Fruit fly (Drosophila melanogaster): ENCODE measurements around the gene CG5653.

CG5653 gene

dm6 chr3L:9004788-9005246 lies 38.6 kb upstream of the CG5653 start, which contains the start of gene Doc3 (continued):
- peak; percentile 92 for TF ChIP-seq CG1832 (GFP tag; optimal IDR thresholded peaks at IDR 0.05)
- TF ChIP-seq CG18476 (GFP tag; optimal IDR thresholded peaks at IDR 0.05), result no peak
- TF ChIP-seq yki (optimal IDR thresholded peaks at IDR 0.05), result no peak
- TF ChIP-seq scrt (GFP tag; optimal IDR thresholded peaks at IDR 0.05), result no peak
- TF ChIP-seq knrl (GFP tag; IDR thresholded peaks at IDR 0.05; ENCODE audit: partially characterized antibody), result no peak
- TF ChIP-seq repo (GFP tag; optimal IDR thresholded peaks at IDR 0.05), result no peak
- no peak for TF ChIP-seq zf30C (GFP tag; optimal IDR thresholded peaks at IDR 0.05)
- TF ChIP-seq Asciz (GFP tag; optimal IDR thresholded peaks at IDR 0.05), result no peak
- no peak for TF ChIP-seq PHDP (tag; optimal IDR thresholded peaks at IDR 0.05)
- TF ChIP-seq CG11560 (tag; IDR thresholded peaks at IDR 0.05), result no peak
- TF ChIP-seq hbn (GFP tag; IDR thresholded peaks at IDR 0.05; ENCODE audit: partially characterized antibody), result no peak
- TF ChIP-seq CG6854 (GFP tag; optimal IDR thresholded peaks at IDR 0.05), result no peak
- TF ChIP-seq BtbVII (GFP tag; optimal IDR thresholded peaks at IDR 0.05), result no peak
- TF ChIP-seq CG17385 (GFP tag; optimal IDR thresholded peaks at IDR 0.05), result no peak
- TF ChIP-seq ase (GFP tag; IDR thresholded peaks at IDR 0.05), result no peak
- TF ChIP-seq disco-r (GFP tag; optimal IDR thresholded peaks at IDR 0.05), result no peak
- no peak for TF ChIP-seq dm (GFP tag; optimal IDR thresholded peaks at IDR 0.05)
- TF ChIP-seq mirr (GFP tag; optimal IDR thresholded peaks at IDR 0.05), result no peak
- no peak for TF ChIP-seq klu (GFP tag; IDR thresholded peaks at IDR 0.05)
- TF ChIP-seq CG3163 (GFP tag; optimal IDR thresholded peaks at IDR 0.05), result no peak
- TF ChIP-seq Dek (tag; optimal IDR thresholded peaks at IDR 0.05), result no peak
- no peak for TF ChIP-seq CG6813 (GFP tag; optimal IDR thresholded peaks at IDR 0.05)
- no peak for TF ChIP-seq NK7.1 (GFP tag; optimal IDR thresholded peaks at IDR 0.05)
- no peak for TF ChIP-seq CkIIα-i1 (GFP tag; IDR thresholded peaks at IDR 0.05)
- TF ChIP-seq CG7745 (tag; optimal IDR thresholded peaks at IDR 0.05), result no peak
- TF ChIP-seq eyg (GFP tag; optimal IDR thresholded peaks at IDR 0.05), result no peak
- TF ChIP-seq H15 (GFP tag; IDR thresholded peaks at IDR 0.05), result no peak
- TF ChIP-seq CG16863 (GFP tag; optimal IDR thresholded peaks at IDR 0.05), result no peak
- no peak for TF ChIP-seq wek (GFP tag; optimal IDR thresholded peaks at IDR 0.05)
- TF ChIP-seq pfk (GFP tag; optimal IDR thresholded peaks at IDR 0.05), result peak; percentile 27
- TF ChIP-seq CG17912 (GFP tag; optimal IDR thresholded peaks at IDR 0.05), result no peak
- no peak for TF ChIP-seq Max (GFP tag; optimal IDR thresholded peaks at IDR 0.05)
- no peak for TF ChIP-seq wdn (GFP tag; IDR thresholded peaks at IDR 0.05)
- no peak for TF ChIP-seq CG14050 (GFP tag; IDR thresholded peaks at IDR 0.05)
- no peak for TF ChIP-seq CG4282 (GFP tag; optimal IDR thresholded peaks at IDR 0.05)
- no peak for TF ChIP-seq pzg (GFP tag; optimal IDR thresholded peaks at IDR 0.05)
- no peak for TF ChIP-seq CG11247 (GFP tag; IDR thresholded peaks at IDR 0.05)
- no peak for TF ChIP-seq MBD-R2 (GFP tag; IDR thresholded peaks at IDR 0.05)
- peak; percentile 50; the same call in 1 of the 3 replicates for TF ChIP-seq vnd (GFP tag; IDR thresholded peaks at IDR 0.05; ENCODE audit: partially characterized antibody)
- peak; percentile 67 for TF ChIP-seq Ets65A (GFP tag)
- TF ChIP-seq Hmx (GFP tag; optimal IDR thresholded peaks at IDR 0.05), result no peak
- no peak for TF ChIP-seq salm (tag; optimal IDR thresholded peaks at IDR 0.05)
- TF ChIP-seq CG15269 (tag; optimal IDR thresholded peaks at IDR 0.05), result no peak
- TF ChIP-seq CG7271 (tag; optimal IDR thresholded peaks at IDR 0.05), result no peak
- peak in 1 of 2 experiments; percentile 74 for TF ChIP-seq Pdp1 (GFP tag; optimal IDR thresholded peaks at IDR 0.05)
- peak; percentile 28 for TF ChIP-seq abd-A (tag; optimal IDR thresholded peaks at IDR 0.05)
- no peak for TF ChIP-seq CG10209 (GFP tag; optimal IDR thresholded peaks at IDR 0.05)
- TF ChIP-seq Meics (GFP tag; optimal IDR thresholded peaks at IDR 0.05), result no peak
- no peak for TF ChIP-seq br (optimal IDR thresholded peaks at IDR 0.05)
- peak; percentile 79 for TF ChIP-seq CG12769 (tag; optimal IDR thresholded peaks at IDR 0.05)
- TF ChIP-seq CG1647 (GFP tag; optimal IDR thresholded peaks at IDR 0.05), result no peak
- TF ChIP-seq CG11456 (GFP tag; IDR thresholded peaks at IDR 0.05), result no peak
